Fruit fly (Drosophila melanogaster) Kc167 (cell line): ENCODE data around the gene Naa30B.

Experiments
- Myc ChIP-seq: fragments of >200 bp; optimal IDR thresholded peaks from 2 replicates; lab custom pipeline; 2017; ENCODE audit warnings: missing external identifiers
- Sin3A ChIP-seq: fragments of >200 bp; optimal IDR thresholded peaks from 2 replicates; lab custom pipeline; 2018; ENCODE audit warnings: missing external identifiers
- h ChIP-seq: fragments of >200 bp; optimal IDR thresholded peaks from 3 replicates; lab custom pipeline; 2018; ENCODE audit warnings: missing external identifiers
- insv ChIP-seq: fragments of >200 bp; optimal IDR thresholded peaks from 3 replicates; lab custom pipeline; 2018; ENCODE audit warnings: missing external identifiers
- psq ChIP-seq: fragments of >200 bp; optimal IDR thresholded peaks from 2 replicates; lab custom pipeline; 2017; ENCODE audit warnings: missing external identifiers
- ttk ChIP-seq: sonication (Bioruptor generic); optimal IDR thresholded peaks from 2 replicates; lab custom pipeline; 2017; ENCODE audit warnings: missing external identifiers

The Naa30B gene

dm6 chr3L:1488592-1489183, 16.8 kb upstream of the Naa30B start:
- TF ChIP-seq Sin3A (no peak), Myc (no peak), psq (lab: Kevin White, UChicago) (no peak), insv (lab: Kevin White, UChicago) (no peak), h (lab: Kevin White, UChicago) (no peak)

dm6 chr3L:1484747-1485146, 12.9 kb upstream of the Naa30B start:
- no peak for TF ChIP-seq Sin3A
- no peak for TF ChIP-seq Myc
- TF ChIP-seq h (lab: Kevin White, UChicago) = no peak
- TF ChIP-seq ttk = no peak
- no peak for TF ChIP-seq insv (lab: Kevin White, UChicago)
- TF ChIP-seq psq (lab: Kevin White, UChicago) = no peak

dm6 chr3L:1478998-1479680, 7.3 kb upstream of the Naa30B start:
- TF ChIP-seq Myc = no peak
- no peak for TF ChIP-seq Sin3A
- no peak for TF ChIP-seq h (lab: Kevin White, UChicago)
- TF ChIP-seq insv (lab: Kevin White, UChicago) = no peak
- TF ChIP-seq ttk = no peak
- TF ChIP-seq psq (lab: Kevin White, UChicago) = no peak

dm6 chr3L:1477319-1477718, 5.5 kb upstream of the Naa30B start, which contains the start of gene robl62A:
Gene robl62A (plus strand): TSS chr3L:1477619.
- TF ChIP-seq Myc (no peak), ttk (no peak), insv (lab: Kevin White, UChicago) (no peak), Sin3A (no peak), h (lab: Kevin White, UChicago) (no peak), psq (lab: Kevin White, UChicago) (no peak)

- TF ChIP-seq h (lab: Kevin White, UChicago) = no peak
- no peak for TF ChIP-seq ttk
- TF ChIP-seq insv (lab: Kevin White, UChicago) = no peak
Measured at dm6 chr3L:1475157-1475556, 3.3 kb upstream of the Naa30B start, which contains the start of gene Ptp61F. Gene Ptp61F (minus strand): TSS chr3L:1475257.

dm6 chr3L:1471037-1471436, 823 bp downstream of the Naa30B start:
- TF ChIP-seq Myc = no peak
- no peak for TF ChIP-seq psq (lab: Kevin White, UChicago)
- no peak for TF ChIP-seq h (lab: Kevin White, UChicago)
- no peak for TF ChIP-seq Sin3A
- no peak for TF ChIP-seq ttk
- no peak for TF ChIP-seq insv (lab: Kevin White, UChicago)

dm6 chr3L:1469241-1469640, 2.6 kb downstream of the Naa30B start:
- TF ChIP-seq psq (lab: Kevin White, UChicago) = no peak
- TF ChIP-seq insv (lab: Kevin White, UChicago) = no peak
- TF ChIP-seq Sin3A = no peak
- TF ChIP-seq Myc = no peak
- no peak for TF ChIP-seq h (lab: Kevin White, UChicago)
- TF ChIP-seq ttk = no peak

dm6 chr3L:1464465-1464864, 7.4 kb downstream of the Naa30B start:
- TF ChIP-seq h (lab: Kevin White, UChicago) (no peak), insv (lab: Kevin White, UChicago) (no peak), psq (lab: Kevin White, UChicago) (no peak), ttk (no peak), Sin3A (no peak), Myc (no peak)

dm6 chr3L:1463547-1463946, 8.3 kb downstream of the Naa30B start, which contains the start of gene rho:
Gene rho (plus strand): TSS chr3L:1463811.
- TF ChIP-seq h (lab: Kevin White, UChicago) = no peak
- no peak for TF ChIP-seq psq (lab: Kevin White, UChicago)
- no peak for TF ChIP-seq Myc
- no peak for TF ChIP-seq ttk
- TF ChIP-seq Sin3A = no peak
- TF ChIP-seq insv (lab: Kevin White, UChicago) = no peak

dm6 chr3L:1461831-1462230, 10.0 kb downstream of the Naa30B start:
- TF ChIP-seq h (lab: Kevin White, UChicago) = no peak
- no peak for TF ChIP-seq Myc
- TF ChIP-seq insv (lab: Kevin White, UChicago) = no peak
- TF ChIP-seq psq (lab: Kevin White, UChicago) = no peak
- no peak for TF ChIP-seq ttk
- TF ChIP-seq Sin3A = no peak

- TF ChIP-seq Myc (no peak), Sin3A (no peak), ttk (no peak), h (lab: Kevin White, UChicago) (no peak), psq (lab: Kevin White, UChicago) (no peak), insv (lab: Kevin White, UChicago) (no peak)
Measured at dm6 chr3L:1457998-1458728, 13.7 kb downstream of the Naa30B start.

dm6 chr3L:1457281-1457680, 14.6 kb downstream of the Naa30B start:
- TF ChIP-seq insv (lab: Kevin White, UChicago) = no peak
- no peak for TF ChIP-seq Myc
- no peak for TF ChIP-seq h (lab: Kevin White, UChicago)
- TF ChIP-seq Sin3A = no peak
- no peak for TF ChIP-seq psq (lab: Kevin White, UChicago)
- no peak for TF ChIP-seq ttk
